Fruit fly (Drosophila melanogaster): ENCODE data around the gene rept.

DNA sequence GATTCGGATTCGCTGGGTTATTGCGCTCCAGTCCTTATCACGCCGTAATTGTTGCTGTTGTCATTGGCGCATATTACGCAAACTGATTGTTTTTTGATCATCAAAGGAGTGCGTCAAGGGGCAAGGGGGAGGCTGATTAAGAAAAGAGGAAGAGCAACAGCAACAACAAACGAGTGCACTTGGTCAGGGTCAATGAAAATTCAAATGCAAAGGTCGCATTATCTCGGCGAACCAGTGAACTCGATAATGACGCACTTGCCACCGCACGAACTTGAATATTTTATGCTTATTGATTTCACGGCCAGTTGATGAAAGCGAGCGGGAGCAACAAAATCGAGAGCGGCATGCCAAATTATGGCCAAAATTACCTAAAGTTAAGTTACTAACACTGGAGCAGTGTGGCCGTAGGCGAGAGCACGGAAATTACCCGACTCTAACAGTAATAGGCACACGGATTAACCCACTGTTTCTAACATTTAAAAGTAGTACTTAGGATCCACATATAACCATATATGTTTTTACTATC is 5.2 kb downstream of the rept start, which contains the start of gene nes:
- TF ChIP-seq Dll (optimal IDR thresholded peaks at IDR 0.05) (no peak), CG8478 (optimal IDR thresholded peaks at IDR 0.05) (no peak), usp (GFP tag; optimal IDR thresholded peaks at IDR 0.05) (no peak)
